Fruit fly (Drosophila melanogaster): ENCODE results near the gene FeCH.

DNA sequence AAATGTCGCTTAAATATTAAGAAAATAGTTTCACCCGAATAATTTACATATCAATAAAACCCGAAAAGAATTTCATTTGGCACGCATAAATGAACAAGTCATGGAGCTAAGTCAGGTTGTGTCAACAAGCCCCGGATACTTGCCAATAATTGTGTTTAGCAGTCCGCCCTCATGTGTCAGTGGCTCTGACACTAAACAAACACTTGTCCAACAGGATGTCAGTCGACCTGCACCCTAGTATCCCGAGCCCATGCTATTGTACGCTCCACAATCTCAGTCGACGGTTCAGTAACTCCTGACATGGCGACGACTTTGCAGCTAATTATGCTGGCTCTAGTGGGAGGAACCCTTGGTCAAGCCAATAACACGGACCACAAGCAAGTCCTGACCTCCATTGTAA lies 11.4 kb downstream of the FeCH start, which contains the start of gene Ir100a:
- TF ChIP-seq CG8478 (optimal IDR thresholded peaks at IDR 0.05): no peak
- no peak for TF ChIP-seq CTCF (optimal IDR thresholded peaks at IDR 0.05)

All from S2 (cell line).